Fruit fly (Drosophila melanogaster) whole organism, adult: ENCODE data around the gene CG13670.

Source experiments
- CG11617 ChIP-seq: fragments of 200-800 bp; sonication (Bioruptor generic); optimal IDR thresholded peaks from 2 replicates; lab custom pipeline; 2017; ENCODE audit warnings: mild to moderate bottlenecking, missing biosample characterization, missing genetic modification reagents, missing genetic modification characterization
- CG12768 ChIP-seq: fragments of 200-800 bp; sonication (Bioruptor generic); optimal IDR thresholded peaks from 2 replicates; lab custom pipeline; 2017; ENCODE audit warnings: missing biosample characterization, missing genetic modification characterization, mild to moderate bottlenecking, moderate library complexity, missing genetic modification reagents
- CG14711 ChIP-seq: fragments of 200-800 bp; sonication (Bioruptor generic); optimal IDR thresholded peaks from 2 replicates; lab custom pipeline; 2018; ENCODE audit warnings: missing biosample characterization, mild to moderate bottlenecking, missing genetic modification characterization, moderate library complexity
- CG1620 ChIP-seq: fragments of 200-800 bp; sonication (Bioruptor generic); optimal IDR thresholded peaks from 2 replicates; lab custom pipeline; 2016; ENCODE audit warnings: missing biosample characterization, missing genetic modification characterization
- CG33017 ChIP-seq: fragments of 200-800 bp; sonication (Bioruptor generic); optimal IDR thresholded peaks from 2 replicates; lab custom pipeline; 2018; ENCODE audit warnings: missing biosample characterization, mild to moderate bottlenecking, missing genetic modification characterization, moderate library complexity
- CG5204 ChIP-seq: fragments of 200-800 bp; sonication (Bioruptor generic); optimal IDR thresholded peaks from 2 replicates; lab custom pipeline; 2016; ENCODE audit warnings: missing biosample characterization, missing genetic modification characterization
- CG7045 ChIP-seq: fragments of 200-800 bp; sonication (Bioruptor generic); optimal IDR thresholded peaks from 2 replicates; lab custom pipeline; 2017; ENCODE audit warnings: missing biosample characterization, mild to moderate bottlenecking, missing genetic modification characterization
- CG7101 ChIP-seq: fragments of 200-800 bp; sonication (Bioruptor generic); optimal IDR thresholded peaks from 2 replicates; lab custom pipeline; 2018; ENCODE audit warnings: missing biosample characterization, mild to moderate bottlenecking, missing genetic modification characterization, moderate library complexity
- Clk ChIP-seq: fragments of 200-800 bp; sonication (Bioruptor generic); optimal IDR thresholded peaks from 2 replicates; lab custom pipeline; 2017; ENCODE audit warnings: missing biosample characterization, missing genetic modification characterization
- Crg-1 ChIP-seq: fragments of 200-800 bp; sonication (Bioruptor generic); optimal IDR thresholded peaks from 2 replicates; lab custom pipeline; 2016; ENCODE audit warnings: missing biosample characterization, missing genetic modification characterization
- Hr96 ChIP-seq: fragments of 200-800 bp; sonication (Bioruptor generic); optimal IDR thresholded peaks from 2 replicates; lab custom pipeline; 2016; ENCODE audit warnings: missing biosample characterization, missing genetic modification characterization
- Mnt ChIP-seq: fragments of 200-800 bp; sonication (Bioruptor generic); optimal IDR thresholded peaks from 2 replicates; lab custom pipeline; 2016; ENCODE audit warnings: missing biosample characterization, mild to moderate bottlenecking, missing genetic modification characterization
- bab1 ChIP-seq: fragments of 200-800 bp; sonication (Bioruptor generic); optimal IDR thresholded peaks from 3 replicates; lab custom pipeline; 2019; ENCODE audit warnings: missing biosample characterization, mild to moderate bottlenecking, missing genetic modification characterization, moderate library complexity
- cic ChIP-seq: fragments of 200-800 bp; sonication (Bioruptor generic); optimal IDR thresholded peaks from 2 replicates; lab custom pipeline; 2017; ENCODE audit warnings: missing biosample characterization, mild to moderate bottlenecking, missing genetic modification characterization, moderate library complexity
- cnc ChIP-seq, 2 experiments: fragments of >200 bp; optimal IDR thresholded peaks; 2 replicates each; lab custom pipeline; 2017
- kay ChIP-seq: fragments of 200-800 bp; sonication (Bioruptor generic); peaks from one replicate; lab custom pipeline; 2016; ENCODE audit warnings: missing biosample characterization, missing genetic modification characterization, borderline replicate concordance
- ovo ChIP-seq: fragments of 200-800 bp; sonication (Bioruptor generic); optimal IDR thresholded peaks from 2 replicates; lab custom pipeline; 2016; ENCODE audit warnings: missing biosample characterization, missing genetic modification characterization
- pad ChIP-seq: fragments of 200-800 bp; sonication (Bioruptor generic); optimal IDR thresholded peaks from 3 replicates; lab custom pipeline; 2017; ENCODE audit warnings: missing biosample characterization, missing genetic modification characterization, mild to moderate bottlenecking, moderate library complexity, missing genetic modification reagents
- tj ChIP-seq: fragments of 200-800 bp; sonication (Bioruptor generic); optimal IDR thresholded peaks from 3 replicates; lab custom pipeline; 2017; ENCODE audit warnings: missing biosample characterization, mild to moderate bottlenecking, missing genetic modification characterization, moderate library complexity
- toe ChIP-seq: fragments of 200-800 bp; sonication (Bioruptor generic); optimal IDR thresholded peaks from 2 replicates; lab custom pipeline; 2016; ENCODE audit warnings: missing biosample characterization, missing genetic modification characterization

CG13670 gene

DNA sequence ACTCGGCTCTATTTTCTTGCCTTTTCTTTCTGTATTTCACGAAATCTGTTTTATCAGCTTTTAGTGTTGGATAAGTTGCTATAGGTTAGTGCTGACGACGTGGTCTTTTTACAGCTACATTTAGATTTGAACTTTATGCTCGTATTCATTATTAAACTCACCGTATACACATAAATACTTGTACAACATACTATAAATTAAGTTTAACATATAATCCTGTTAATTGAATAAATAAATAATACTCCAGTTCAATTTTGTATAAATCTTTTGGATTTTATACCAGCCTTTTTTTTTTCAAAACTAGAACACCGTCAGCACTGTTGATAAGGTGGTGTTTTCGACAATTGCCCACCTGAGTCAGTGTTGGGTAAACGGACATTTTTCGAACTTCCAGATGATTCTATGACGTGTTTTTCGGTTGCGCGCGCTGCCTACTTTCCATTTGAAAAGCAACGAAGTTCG, 11.6 kb upstream of the CG13670 start, which contains the start of gene BI-1:
Gene BI-1 (minus strand): TSS at position 51 of the 462 bp plus-strand sequence.
- peak; percentile 28 for TF ChIP-seq cic (GFP tag; lab: Kevin White, UChicago)
- TF ChIP-seq pad, result peak; percentile 87
- peak; percentile 72 for TF ChIP-seq CG14711 (tag; lab: Kevin White, UChicago)
- TF ChIP-seq CG5204, result no peak
- TF ChIP-seq CG1620 (GFP tag; lab: Kevin White, UChicago), result peak; percentile 79
- TF ChIP-seq CG7101 (tag; lab: Kevin White, UChicago), result peak; percentile 90
- peak; percentile 98 for TF ChIP-seq kay
- TF ChIP-seq CG11617 (GFP tag; lab: Kevin White, UChicago), result peak; percentile 78
- no peak for TF ChIP-seq cnc (optimal IDR thresholded peaks at IDR 0.05; lab: Kevin White, UChicago)
- peak; percentile 69 for TF ChIP-seq Mnt (GFP tag; lab: Kevin White, UChicago)
- no peak for TF ChIP-seq Hr96
- TF ChIP-seq toe (GFP tag; lab: Kevin White, UChicago), result no peak
- TF ChIP-seq tj (GFP tag; lab: Kevin White, UChicago), result peak; percentile 76
- TF ChIP-seq ovo (GFP tag; lab: Kevin White, UChicago), result peak; percentile 28
- TF ChIP-seq bab1 (GFP tag; lab: Kevin White, UChicago), result peak; percentile 59
- TF ChIP-seq Clk (GFP tag; lab: Kevin White, UChicago), result peak; percentile 81
- TF ChIP-seq CG12768 (GFP tag; lab: Kevin White, UChicago), result peak; percentile 89
- peak; percentile 82 for TF ChIP-seq Crg-1 (GFP tag; lab: Kevin White, UChicago)
- TF ChIP-seq CG33017 (tag; lab: Kevin White, UChicago), result peak; percentile 80
- TF ChIP-seq CG7045 (GFP tag; lab: Kevin White, UChicago), result peak; percentile 80

dm6 chr3L:8312290-8312689, 8.3 kb upstream of the CG13670 start:
- TF ChIP-seq CG1620 (GFP tag; lab: Kevin White, UChicago) (no peak), toe (GFP tag; lab: Kevin White, UChicago) (no peak), Mnt (GFP tag; lab: Kevin White, UChicago) (no peak), CG33017 (tag; lab: Kevin White, UChicago) (no peak), CG7101 (tag; lab: Kevin White, UChicago) (no peak), CG14711 (tag; lab: Kevin White, UChicago) (no peak), CG11617 (GFP tag; lab: Kevin White, UChicago) (no peak), tj (GFP tag; lab: Kevin White, UChicago) (no peak), bab1 (GFP tag; lab: Kevin White, UChicago) (no peak), CG7045 (GFP tag; lab: Kevin White, UChicago) (no peak), Crg-1 (GFP tag; lab: Kevin White, UChicago) (no peak), kay (no peak), Hr96 (no peak), pad (no peak)

DNA sequence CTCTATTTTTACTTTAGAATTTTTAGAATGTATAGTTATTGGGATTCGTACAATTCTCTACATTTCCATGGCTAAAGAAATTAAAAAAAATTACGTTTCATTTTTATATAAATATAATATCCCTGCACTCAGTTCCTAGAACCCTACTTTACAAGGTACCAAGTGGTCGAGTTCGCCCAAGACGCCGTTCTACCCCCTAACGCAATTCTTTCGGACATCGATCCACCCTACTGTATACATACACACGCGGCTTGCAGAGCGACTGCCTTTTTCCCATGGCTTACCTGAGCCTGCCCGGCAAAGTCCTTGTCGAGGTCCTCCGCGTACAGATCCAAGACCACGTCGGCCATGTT, 5.8 kb upstream of the CG13670 start:
- TF ChIP-seq CG11617 (GFP tag; lab: Kevin White, UChicago) (no peak), Clk (GFP tag; lab: Kevin White, UChicago) (no peak), cic (GFP tag; lab: Kevin White, UChicago) (no peak), CG5204 (no peak), ovo (GFP tag; lab: Kevin White, UChicago) (no peak), Hr96 (no peak), Crg-1 (GFP tag; lab: Kevin White, UChicago) (no peak), Mnt (GFP tag; lab: Kevin White, UChicago) (no peak), CG7101 (tag; lab: Kevin White, UChicago) (no peak), CG33017 (tag; lab: Kevin White, UChicago) (no peak), cnc (optimal IDR thresholded peaks at IDR 0.05; lab: Kevin White, UChicago) (no peak), kay (no peak), toe (GFP tag; lab: Kevin White, UChicago) (no peak), pad (no peak), CG12768 (GFP tag; lab: Kevin White, UChicago) (no peak)

dm6 chr3L:8315141-8315816, 5.3 kb upstream of the CG13670 start, which contains the start of gene Cpsf6:
Cpsf6 (minus strand) TSS chr3L:8315502.
- TF ChIP-seq CG7045 (GFP tag; lab: Kevin White, UChicago) (no peak), CG1620 (GFP tag; lab: Kevin White, UChicago) (peak; percentile 6), cnc (optimal IDR thresholded peaks at IDR 0.05; lab: Kevin White, UChicago) (no peak), CG5204 (no peak), pad (peak; percentile 56), CG14711 (tag; lab: Kevin White, UChicago) (peak; percentile 56), CG33017 (tag; lab: Kevin White, UChicago) (peak; percentile 13), CG7101 (tag; lab: Kevin White, UChicago) (peak; percentile 34), Hr96 (peak; percentile 2), bab1 (GFP tag; lab: Kevin White, UChicago) (peak; percentile 71), cic (GFP tag; lab: Kevin White, UChicago) (no peak), CG12768 (GFP tag; lab: Kevin White, UChicago) (no peak), kay (peak; percentile 71), Mnt (GFP tag; lab: Kevin White, UChicago) (peak; percentile 74), toe (GFP tag; lab: Kevin White, UChicago) (peak; percentile 50), Crg-1 (GFP tag; lab: Kevin White, UChicago) (peak; percentile 51), ovo (GFP tag; lab: Kevin White, UChicago) (peak; percentile 26), tj (GFP tag; lab: Kevin White, UChicago) (peak; percentile 62), CG11617 (GFP tag; lab: Kevin White, UChicago) (peak; percentile 25), Clk (GFP tag; lab: Kevin White, UChicago) (no peak)

DNA sequence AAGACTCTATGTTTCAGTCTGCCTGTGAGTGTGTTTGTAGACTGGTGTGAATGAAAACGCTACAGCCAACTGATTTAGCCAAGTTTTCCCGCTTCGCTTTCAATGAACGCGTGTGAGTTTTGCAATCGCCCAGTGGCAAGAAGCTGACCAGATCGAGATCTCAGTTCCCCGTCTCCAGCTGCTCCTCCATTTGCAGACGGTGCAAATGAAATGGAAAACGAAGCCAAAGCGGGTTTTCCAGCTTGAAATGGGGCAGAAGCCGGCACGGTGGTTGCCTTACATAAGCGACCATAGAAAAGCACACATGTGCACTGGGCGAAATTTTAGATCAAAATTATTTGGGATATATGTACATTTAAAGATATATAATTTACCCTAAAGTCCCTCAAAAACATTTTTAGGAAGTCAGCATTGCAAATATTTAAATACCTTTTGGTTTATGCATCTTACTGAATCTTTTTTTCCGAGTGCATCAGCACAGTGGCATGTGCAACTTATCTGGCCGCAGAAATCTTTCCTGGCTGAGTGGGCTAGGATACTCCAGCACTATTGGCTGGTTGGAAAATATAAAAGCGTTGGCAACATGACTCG, 1.6 kb upstream of the CG13670 start, which contains the start of gene CG43059:
Gene CG43059 (minus strand): TSS at position 51 of the 591 bp plus-strand sequence.
- no peak for TF ChIP-seq cic (GFP tag; lab: Kevin White, UChicago)
- no peak for TF ChIP-seq CG11617 (GFP tag; lab: Kevin White, UChicago)
- no peak for TF ChIP-seq CG1620 (GFP tag; lab: Kevin White, UChicago)
- no peak for TF ChIP-seq pad
- no peak for TF ChIP-seq Hr96
- no peak for TF ChIP-seq tj (GFP tag; lab: Kevin White, UChicago)
- no peak for TF ChIP-seq CG14711 (tag; lab: Kevin White, UChicago)
- TF ChIP-seq Clk (GFP tag; lab: Kevin White, UChicago), result no peak
- no peak for TF ChIP-seq Mnt (GFP tag; lab: Kevin White, UChicago)
- TF ChIP-seq CG33017 (tag; lab: Kevin White, UChicago), result no peak
- TF ChIP-seq ovo (GFP tag; lab: Kevin White, UChicago), result no peak
- no peak for TF ChIP-seq CG7101 (tag; lab: Kevin White, UChicago)
- TF ChIP-seq CG7045 (GFP tag; lab: Kevin White, UChicago), result no peak
- TF ChIP-seq cnc (optimal IDR thresholded peaks at IDR 0.05; lab: Kevin White, UChicago), result no peak
- TF ChIP-seq Crg-1 (GFP tag; lab: Kevin White, UChicago), result no peak
- TF ChIP-seq bab1 (GFP tag; lab: Kevin White, UChicago), result no peak
